Fruit fly (Drosophila melanogaster) whole organism, prepupa: ENCODE measurements around the gene elB.
A peak's percentile ranks its signal among the peaks of the same experiment; 100 is the strongest.

Source experiments
- Blimp-1 ChIP-seq: fragments of 200-800 bp; sonication (Bioruptor generic); optimal IDR thresholded peaks from 3 replicates; lab custom pipeline; 2017; ENCODE audit warnings: missing biosample characterization, missing genetic modification characterization, mild to moderate bottlenecking, moderate library complexity, missing genetic modification reagents
- CG10631 ChIP-seq: fragments of 200-800 bp; sonication (Bioruptor generic); optimal IDR thresholded peaks from 2 replicates; lab custom pipeline; 2016; ENCODE audit warnings: missing biosample characterization, missing genetic modification characterization
- CG16779 ChIP-seq: fragments of 200-800 bp; sonication (Bioruptor generic); optimal IDR thresholded peaks from 3 replicates; lab custom pipeline; 2017; ENCODE audit warnings: missing biosample characterization, mild to moderate bottlenecking, missing genetic modification characterization
- CG3032 ChIP-seq: fragments of 200-800 bp; optimal IDR thresholded peaks from 2 replicates; lab custom pipeline; 2019; ENCODE audit warnings: missing biosample characterization, mild to moderate bottlenecking, missing genetic modification characterization, moderate library complexity
- CG32006 ChIP-seq: fragments of 200-800 bp; sonication (Bioruptor generic); optimal IDR thresholded peaks from 3 replicates; lab custom pipeline; 2017; ENCODE audit warnings: missing biosample characterization, mild to moderate bottlenecking, missing genetic modification characterization
- CG6163 ChIP-seq: fragments of 200-800 bp; sonication (Bioruptor generic); IDR thresholded peaks from 3 replicates; pipeline ENCODE4 v1.3.6; 2022; ENCODE audit warnings: missing biosample characterization, missing genetic modification characterization
- CG6792 ChIP-seq: fragments of 200-800 bp; sonication (Bioruptor generic); optimal IDR thresholded peaks from 3 replicates; lab custom pipeline; 2016; ENCODE audit warnings: missing biosample characterization, missing genetic modification characterization
- CG6854 ChIP-seq: fragments of 200-800 bp; sonication (Bioruptor generic); optimal IDR thresholded peaks from 2 replicates; lab custom pipeline; 2017; ENCODE audit warnings: missing biosample characterization, mild to moderate bottlenecking, missing genetic modification characterization
- CG8319 ChIP-seq: fragments of 200-800 bp; sonication (Bioruptor generic); optimal IDR thresholded peaks from 3 replicates; lab custom pipeline; 2016; ENCODE audit warnings: missing biosample characterization, missing genetic modification characterization
- CG9139 ChIP-seq: fragments of 200-800 bp; sonication (Bioruptor generic); optimal IDR thresholded peaks from 3 replicates; lab custom pipeline; 2017; ENCODE audit warnings: missing biosample characterization, mild to moderate bottlenecking, missing genetic modification characterization
- Eip75B ChIP-seq: fragments of 200-800 bp; sonication (Bioruptor generic); optimal IDR thresholded peaks from 3 replicates; lab custom pipeline; 2016; ENCODE audit warnings: missing biosample characterization, missing genetic modification characterization
- Eip78C ChIP-seq: fragments of 200-800 bp; sonication (Bioruptor generic); peaks from one replicate; lab custom pipeline; 2016; ENCODE audit warnings: missing biosample characterization, missing genetic modification characterization
- Eip93F ChIP-seq: fragments of 200-800 bp; sonication (Bioruptor generic); optimal IDR thresholded peaks from 2 replicates; lab custom pipeline; 2016; ENCODE audit warnings: missing biosample characterization, mild to moderate bottlenecking, missing genetic modification characterization
- Gug ChIP-seq: fragments of 200-800 bp; sonication (Bioruptor generic); IDR thresholded peaks from 2 replicates; pipeline ENCODE4 v1.3.6; 2022; ENCODE audit warnings: missing biosample characterization, missing genetic modification characterization
- Hr39 ChIP-seq: fragments of 200-800 bp; sonication (Bioruptor generic); optimal IDR thresholded peaks from 2 replicates; lab custom pipeline; 2016; ENCODE audit warnings: missing biosample characterization, missing genetic modification characterization
- Hr4 ChIP-seq: fragments of 200-800 bp; sonication (Bioruptor generic); optimal IDR thresholded peaks from 3 replicates; lab custom pipeline; 2016; ENCODE audit warnings: missing biosample characterization, missing genetic modification characterization
- Lpt ChIP-seq: fragments of 200-800 bp; sonication (Bioruptor generic); optimal IDR thresholded peaks from 3 replicates; lab custom pipeline; 2016; ENCODE audit warnings: missing biosample characterization, missing genetic modification characterization
- Smox ChIP-seq: fragments of 200-800 bp; sonication (Bioruptor generic); optimal IDR thresholded peaks from 3 replicates; lab custom pipeline; 2016; ENCODE audit warnings: missing biosample characterization, missing genetic modification characterization
- Sox102F ChIP-seq: fragments of 200-800 bp; sonication (Bioruptor generic); optimal IDR thresholded peaks from 2 replicates; lab custom pipeline; 2016; ENCODE audit warnings: missing biosample characterization, mild to moderate bottlenecking, missing genetic modification characterization
- Sox15 ChIP-seq: fragments of 200-800 bp; sonication (Bioruptor generic); optimal IDR thresholded peaks from 3 replicates; lab custom pipeline; 2016; ENCODE audit warnings: missing biosample characterization, missing genetic modification characterization
- acj6 ChIP-seq: fragments of 200-800 bp; sonication (Bioruptor generic); optimal IDR thresholded peaks from 3 replicates; lab custom pipeline; 2016; ENCODE audit warnings: missing biosample characterization, missing genetic modification characterization
- dac ChIP-seq: fragments of 200-800 bp; sonication (Bioruptor generic); optimal IDR thresholded peaks from 2 replicates; lab custom pipeline; 2017; ENCODE audit warnings: missing biosample characterization, mild to moderate bottlenecking, missing genetic modification characterization
- dsx ChIP-seq: fragments of 200-800 bp; optimal IDR thresholded peaks from 3 replicates; lab custom pipeline; 2019; ENCODE audit warnings: missing biosample characterization, mild to moderate bottlenecking, missing genetic modification characterization, moderate library complexity; ENCODE audit not compliant: poor library complexity, severe bottlenecking
- esn ChIP-seq: fragments of 200-800 bp; sonication (Bioruptor generic); optimal IDR thresholded peaks from 2 replicates; lab custom pipeline; 2016; ENCODE audit warnings: missing biosample characterization, mild to moderate bottlenecking, missing genetic modification characterization, moderate library complexity
- fd59A ChIP-seq: fragments of 200-800 bp; sonication (Bioruptor generic); optimal IDR thresholded peaks from 2 replicates; lab custom pipeline; 2017; ENCODE audit warnings: missing biosample characterization, mild to moderate bottlenecking, missing genetic modification characterization, missing genetic modification reagents
- fd85E ChIP-seq: fragments of 200-800 bp; sonication (Bioruptor generic); optimal IDR thresholded peaks from 3 replicates; lab custom pipeline; 2016; ENCODE audit warnings: missing biosample characterization, missing genetic modification characterization
- net ChIP-seq: fragments of 200-800 bp; sonication (Bioruptor generic); optimal IDR thresholded peaks from 3 replicates; lab custom pipeline; 2016; ENCODE audit warnings: missing biosample characterization, missing genetic modification characterization
- salr ChIP-seq, 2 experiments: fragments of 200-800 bp; sonication (Bioruptor generic); optimal IDR thresholded peaks; 3 replicates each; lab custom pipeline; 2016 to 2018; ENCODE audit warnings: missing biosample characterization in 2 of 2, missing genetic modification characterization in 2 of 2, mild to moderate bottlenecking in 1 of 2
- spab ChIP-seq: fragments of 200-800 bp; sonication (Bioruptor generic); optimal IDR thresholded peaks from 2 replicates; lab custom pipeline; 2017; ENCODE audit warnings: missing biosample characterization, mild to moderate bottlenecking, missing genetic modification characterization, missing genetic modification reagents
- svp ChIP-seq: fragments of 200-800 bp; sonication (Bioruptor generic); peaks from one replicate; lab custom pipeline; 2016; ENCODE audit warnings: missing biosample characterization, missing genetic modification characterization
- topi ChIP-seq: fragments of 200-800 bp; sonication (Bioruptor generic); optimal IDR thresholded peaks from 3 replicates; lab custom pipeline; 2016; ENCODE audit warnings: missing biosample characterization, missing genetic modification characterization
- vri ChIP-seq: fragments of 200-800 bp; sonication (Bioruptor generic); optimal IDR thresholded peaks from 3 replicates; lab custom pipeline; 2016; ENCODE audit warnings: missing biosample characterization, mild to moderate bottlenecking, missing genetic modification characterization

The elB gene

DNA sequence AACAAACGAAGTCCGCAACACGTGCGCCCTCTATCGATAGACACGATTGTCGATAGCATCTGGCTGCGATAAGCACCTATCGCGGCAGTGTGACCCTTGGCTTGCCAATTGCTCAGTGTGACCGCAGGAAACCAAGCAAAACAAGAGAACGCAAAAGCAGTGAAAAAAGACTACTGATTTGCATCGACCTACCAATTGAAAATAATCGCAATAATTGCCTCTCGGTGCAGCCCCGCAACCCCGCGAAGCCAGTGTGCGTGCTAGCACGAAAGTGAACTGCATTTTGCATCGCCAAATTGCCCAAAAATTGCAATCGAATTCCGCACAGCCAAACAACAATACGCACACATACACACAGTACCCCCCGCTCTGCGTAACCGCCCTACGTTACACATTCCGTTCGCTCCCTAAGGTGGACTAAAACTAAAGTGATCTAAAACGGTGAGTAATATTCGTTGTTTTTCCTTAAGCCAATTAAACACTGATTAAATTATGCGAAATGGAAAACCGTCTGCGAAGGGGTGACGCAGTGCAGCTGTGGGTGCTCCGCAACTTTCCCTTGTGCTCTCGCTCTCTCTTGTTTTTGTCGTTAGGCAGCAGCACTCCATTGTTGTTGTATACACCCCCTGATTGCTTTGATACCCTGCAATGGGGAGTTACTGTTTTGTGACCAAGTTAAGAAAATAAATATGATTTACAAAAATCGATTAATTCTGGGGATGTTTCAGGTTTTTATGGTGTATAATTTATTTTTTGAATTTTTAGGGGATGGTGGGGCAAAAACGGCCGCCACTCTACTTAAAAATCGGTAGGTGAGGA is 54.1 kb downstream of the elB start, which contains the start of gene Rab14 (continued):
- TF ChIP-seq acj6 (GFP tag; lab: Kevin White, UChicago): peak; percentile 87
- peak; percentile 80 for TF ChIP-seq Smox
- TF ChIP-seq CG8319 (GFP tag; lab: Kevin White, UChicago): peak; percentile 47
- peak; percentile 80 for TF ChIP-seq net (GFP tag; lab: Kevin White, UChicago)
- TF ChIP-seq vri (GFP tag; lab: Kevin White, UChicago): no peak
- peak; percentile 87 for TF ChIP-seq esn (GFP tag; lab: Kevin White, UChicago)
- TF ChIP-seq Eip75B (GFP tag; lab: Kevin White, UChicago): peak; percentile 75
- peak; percentile 68 for TF ChIP-seq Sox15 (GFP tag; lab: Kevin White, UChicago)
- peak; percentile 48 for TF ChIP-seq Eip93F (GFP tag; lab: Kevin White, UChicago)
- TF ChIP-seq spab (GFP tag; lab: Kevin White, UChicago): peak; percentile 59
- peak; percentile 48 for TF ChIP-seq fd59A (GFP tag; lab: Kevin White, UChicago)
- TF ChIP-seq CG9139 (GFP tag; lab: Kevin White, UChicago): peak; percentile 31
- TF ChIP-seq topi: peak; percentile 77
- peak; percentile 85 for TF ChIP-seq svp
- no peak for TF ChIP-seq fd85E
- peak; percentile 87 for TF ChIP-seq Hr4 (GFP tag; lab: Kevin White, UChicago)
- peak; percentile 82 for TF ChIP-seq Hr39
- peak; percentile 61 for TF ChIP-seq CG16779 (tag; lab: Kevin White, UChicago)
- TF ChIP-seq CG3032 (tag; lab: Kevin White, UChicago): peak; percentile 74

DNA sequence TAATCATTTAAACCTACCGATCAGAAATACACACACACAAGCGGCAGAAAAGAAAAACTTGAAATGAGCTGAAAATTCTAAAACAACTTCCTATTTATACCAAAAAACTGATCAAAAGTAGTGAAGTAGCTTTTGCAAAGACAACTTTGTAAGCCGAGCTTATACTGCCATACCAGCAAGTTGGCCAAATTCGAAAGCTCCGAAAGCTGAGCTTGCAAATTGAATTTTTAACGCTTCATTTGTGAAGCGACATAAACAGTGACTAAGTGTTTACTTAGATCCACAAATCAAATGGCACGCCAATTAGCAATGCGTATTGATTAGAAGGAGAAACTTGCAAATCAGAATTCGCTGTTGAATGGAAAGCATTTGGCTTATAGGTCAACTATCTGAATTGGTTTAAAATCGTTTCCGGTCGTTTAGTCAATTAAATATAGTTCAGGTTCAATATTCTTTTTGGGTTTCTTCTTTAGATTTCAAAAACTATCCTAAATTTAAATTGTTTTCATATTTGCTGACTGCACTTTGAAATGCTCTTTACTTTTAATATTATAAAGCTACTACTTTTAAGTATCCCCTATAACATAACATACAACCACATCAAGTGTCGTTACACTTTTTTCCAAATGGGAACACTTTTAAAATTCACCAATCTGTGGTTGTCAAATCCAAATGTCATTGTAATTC is 57.8 kb downstream of the elB start, which contains the start of gene CG43052:
TSS of gene CG43052 (plus strand) at position 637 of the 687 bp plus-strand sequence.
- no peak for TF ChIP-seq CG6792 (GFP tag; lab: Kevin White, UChicago)
- TF ChIP-seq dsx (GFP tag; lab: Kevin White, UChicago): peak; percentile 98

DNA sequence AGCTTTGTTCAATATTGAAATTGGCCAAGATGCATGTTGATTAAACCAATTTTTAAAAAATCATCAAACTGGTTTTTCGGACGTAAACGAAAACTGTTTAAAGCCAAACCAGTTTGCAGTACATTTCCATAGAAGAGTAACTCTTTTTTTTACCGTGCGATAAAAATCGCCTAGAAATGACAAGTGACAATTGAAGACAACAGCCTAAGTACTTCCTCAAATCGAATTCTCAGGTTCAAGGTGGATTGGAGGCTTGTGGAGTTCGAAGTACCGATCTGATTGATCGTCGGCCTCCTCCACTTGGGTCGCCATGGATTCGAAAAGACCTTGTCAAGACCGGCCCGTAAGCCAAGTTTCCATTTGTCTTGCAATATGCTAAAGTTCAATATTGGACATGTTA is 58.8 kb downstream of the elB start:
- peak; percentile 56 for TF ChIP-seq Eip78C
- no peak for TF ChIP-seq CG9139 (GFP tag; lab: Kevin White, UChicago)
- no peak for TF ChIP-seq fd85E
- TF ChIP-seq Sox102F (GFP tag; lab: Kevin White, UChicago): no peak
- no peak for TF ChIP-seq net (GFP tag; lab: Kevin White, UChicago)
- TF ChIP-seq salr (GFP tag; optimal IDR thresholded peaks at IDR 0.05; lab: Kevin White, UChicago): no peak
- no peak for TF ChIP-seq esn (GFP tag; lab: Kevin White, UChicago)

DNA sequence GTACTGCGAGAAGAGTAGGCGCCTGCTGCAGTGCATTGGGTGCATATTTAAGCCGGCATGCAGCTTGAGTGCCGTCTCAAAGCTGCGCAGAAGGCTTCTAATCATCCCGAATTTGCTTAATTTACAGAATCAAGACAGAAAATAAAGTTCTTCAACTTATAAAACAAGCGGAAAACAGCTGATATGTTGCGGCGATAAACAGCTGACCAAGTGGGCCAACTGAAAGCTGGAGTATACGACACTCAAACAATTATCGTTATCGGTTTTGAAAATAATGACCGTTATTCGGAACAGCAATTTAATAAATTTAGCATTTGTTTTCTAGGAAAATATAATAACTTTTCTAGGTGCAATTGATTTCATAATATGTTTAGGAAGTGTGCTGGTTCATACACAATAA is 60.7 kb downstream of the elB start, which contains the start of gene mTTF:
TSS of gene mTTF (minus strand) at position 189 of the 400 bp plus-strand sequence.
- TF ChIP-seq Blimp-1 (GFP tag; lab: Kevin White, UChicago) (no peak), Gug (no peak), CG10631 (GFP tag; lab: Kevin White, UChicago) (no peak), dac (GFP tag; lab: Kevin White, UChicago) (no peak), Eip75B (GFP tag; lab: Kevin White, UChicago) (no peak), CG6163 (GFP tag; lab: Robert Waterston, UW) (no peak), CG32006 (GFP tag; lab: Kevin White, UChicago) (no peak), Lpt (GFP tag; lab: Kevin White, UChicago) (no peak), topi (no peak), Hr39 (no peak), CG6854 (GFP tag; lab: Kevin White, UChicago) (no peak)
